Worm (Caenorhabditis elegans) whole organism, young adult: Measurements from ENCODE around the gene Y41D4A.6.

Experiments used
- T26A5.8 ChIP-seq: sonication (generic microtip); optimal IDR thresholded peaks from 2 replicates; lab custom pipeline; 2016; ENCODE audit warnings: missing genetic modification characterization, missing compliant biosample characterization
- dpl-1 ChIP-seq: fragments of 150-350 bp; optimal IDR thresholded peaks from 2 replicates; lab custom pipeline; 2014; ENCODE audit warnings: missing biosample characterization, missing genetic modification reagents, missing genetic modification characterization
- hsf-1 ChIP-seq: fragments of 200-800 bp; sonication (Bioruptor generic); IDR thresholded peaks from 2 replicates; pipeline ENCODE4 v1.3.6; 2022; ENCODE audit warnings: missing genetic modification reagents, missing genetic modification characterization, missing compliant biosample characterization
- repo-1 ChIP-seq: sonication (generic microtip); optimal IDR thresholded peaks from 2 replicates; lab custom pipeline; 2017; ENCODE audit warnings: mild to moderate bottlenecking, missing genetic modification characterization, missing compliant biosample characterization

- TF ChIP-seq repo-1 (no peak), hsf-1 (GFP tag; lab: Robert Waterston, UW) (peak; percentile 59), T26A5.8 (no peak), dpl-1 (GFP tag; lab: Kevin White, UChicago) (no peak)
Observed at ce11 chrIV:1763452-1763851, 18.1 kb upstream of the Y41D4A.6 start.
